Worm (Caenorhabditis elegans): Measurements from ENCODE around the gene cmtr-1.

cmtr-1 gene

DNA sequence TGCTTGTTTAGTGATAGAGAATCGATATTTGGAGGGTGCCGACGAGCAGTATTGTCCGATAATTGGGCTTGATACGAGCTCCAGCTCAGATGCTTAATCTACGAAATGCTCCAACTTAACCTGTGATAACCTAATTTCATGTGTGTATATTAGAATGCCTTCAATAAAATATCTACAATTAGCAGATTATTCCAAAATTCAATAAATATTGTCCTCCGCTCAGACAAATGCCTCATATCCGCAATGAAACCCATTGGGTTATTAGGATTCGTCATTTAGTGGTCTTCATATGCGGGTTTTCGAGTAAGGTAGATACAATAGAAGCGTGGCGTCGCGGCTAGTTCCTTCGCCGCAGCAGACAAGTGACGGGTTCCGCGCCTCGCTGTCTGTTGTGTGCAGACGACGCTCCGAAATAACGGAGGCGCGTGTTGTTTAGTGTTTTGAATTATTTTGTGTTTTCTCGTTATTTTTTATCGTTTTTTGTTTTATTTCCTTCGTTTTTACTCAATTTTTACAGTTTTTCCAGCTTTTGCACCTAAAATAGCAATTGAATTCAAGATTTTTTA lies at the start of gene cmtr-1:
Gene cmtr-1, plus strand, starts transcription at position 516 of the 566 bp plus-strand sequence.
- peak; percentile 36 for TF ChIP-seq ets-4 (tag; optimal IDR thresholded peaks at IDR 0.05)
- TF ChIP-seq unc-55 (GFP tag; optimal IDR thresholded peaks at IDR 0.05) = peak; percentile 62
- peak; percentile 14 for TF ChIP-seq C08G9.2 (tag; optimal IDR thresholded peaks at IDR 0.05)
- TF ChIP-seq fkh-6 (tag; optimal IDR thresholded peaks at IDR 0.05) = no peak
- peak; percentile 72 for TF ChIP-seq rnt-1 (tag; optimal IDR thresholded peaks at IDR 0.05)
- TF ChIP-seq sox-2 (GFP tag; IDR thresholded peaks at IDR 0.05) = no peak
- peak; percentile 78 for TF ChIP-seq nfya-1 (tag; optimal IDR thresholded peaks at IDR 0.05)
- TF ChIP-seq ceh-18 (tag; optimal IDR thresholded peaks at IDR 0.05) = peak; percentile 82
- TF ChIP-seq eyg-1 (tag; optimal IDR thresholded peaks at IDR 0.05) = no peak
- TF ChIP-seq K09A11.1 (tag; optimal IDR thresholded peaks at IDR 0.05; ENCODE audit: insufficient read depth) = peak; percentile 4
- TF ChIP-seq tbx-7 (tag; optimal IDR thresholded peaks at IDR 0.05) = no peak
- no peak for TF ChIP-seq pha-2 (tag; optimal IDR thresholded peaks at IDR 0.05)
- peak; percentile 8 for TF ChIP-seq Y22D7AL.16 (tag; optimal IDR thresholded peaks at IDR 0.05)
- no peak for TF ChIP-seq lin-11 (tag; optimal IDR thresholded peaks at IDR 0.05)
- no peak for TF ChIP-seq unc-3 (GFP tag; conservative IDR thresholded peaks at IDR 0.05)
- peak; percentile 39 for TF ChIP-seq unc-3 (tag; optimal IDR thresholded peaks at IDR 0.05)
- peak; percentile 96 for TF ChIP-seq ztf-16 (tag; optimal IDR thresholded peaks at IDR 0.05)
- peak; percentile 62 for TF ChIP-seq tbx-2 (tag; optimal IDR thresholded peaks at IDR 0.05)
- peak; percentile 12 for TF ChIP-seq T23F11.4 (GFP tag; optimal IDR thresholded peaks at IDR 0.05)
- peak; percentile 47 for TF ChIP-seq unc-42 (tag; optimal IDR thresholded peaks at IDR 0.05)
- TF ChIP-seq elt-2 (tag; optimal IDR thresholded peaks at IDR 0.05) = peak; percentile 59
- no peak for TF ChIP-seq hlh-6 (tag; optimal IDR thresholded peaks at IDR 0.05)
- TF ChIP-seq dmd-4 (tag; optimal IDR thresholded peaks at IDR 0.05; ENCODE audit: borderline replicate concordance) = no peak
- TF ChIP-seq ref-2 (tag; optimal IDR thresholded peaks at IDR 0.05) = peak; percentile 77
- TF ChIP-seq ama-1 (optimal IDR thresholded peaks at IDR 0.05) = peak; percentile 90
- TF ChIP-seq ceh-9 (tag; optimal IDR thresholded peaks at IDR 0.05) = no peak
- TF ChIP-seq dve-1 (tag; optimal IDR thresholded peaks at IDR 0.05) = peak; percentile 78
- TF ChIP-seq hlh-30 (tag; optimal IDR thresholded peaks at IDR 0.05; ENCODE audit: insufficient read depth) = peak; percentile 69
- no peak for TF ChIP-seq unc-86 (tag; optimal IDR thresholded peaks at IDR 0.05)
- peak; percentile 43 for TF ChIP-seq ceh-34 (tag; optimal IDR thresholded peaks at IDR 0.05)
- peak; percentile 48 for TF ChIP-seq ceh-31 (tag; optimal IDR thresholded peaks at IDR 0.05)
- peak; percentile 74 for TF ChIP-seq pax-1 (tag; optimal IDR thresholded peaks at IDR 0.05)
- TF ChIP-seq pros-1 (tag; optimal IDR thresholded peaks at IDR 0.05) = peak; percentile 63
- no peak for TF ChIP-seq ceh-48 (tag; optimal IDR thresholded peaks at IDR 0.05)
- TF ChIP-seq madf-2 (tag; optimal IDR thresholded peaks at IDR 0.05) = peak; percentile 68

DNA sequence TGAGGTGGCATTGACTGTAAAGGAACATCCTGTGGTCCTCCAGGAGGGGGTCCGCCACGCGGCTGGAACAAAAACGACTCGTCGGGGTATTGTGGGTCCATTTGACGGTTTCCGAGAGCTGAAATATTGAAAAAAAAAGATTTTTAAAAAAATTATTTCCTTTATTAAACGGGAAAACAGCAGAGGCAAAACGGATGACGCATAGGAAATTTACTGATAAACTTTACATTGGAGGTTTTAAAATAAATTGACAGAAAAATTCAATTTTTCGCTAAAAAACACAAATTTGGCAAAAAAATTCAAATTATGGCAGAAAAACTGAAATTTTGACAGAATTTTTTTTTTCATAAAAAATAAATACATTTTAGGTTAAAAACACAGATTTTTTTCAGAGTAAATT lies 42.0 kb upstream of the cmtr-1 start, which contains the start of gene Y53F4B.5:
Gene Y53F4B.5, minus strand, starts transcription at position 101 of the 400 bp plus-strand sequence.
- TF ChIP-seq unc-86 (tag; optimal IDR thresholded peaks at IDR 0.05) (no peak), F13H6.1 (tag; optimal IDR thresholded peaks at IDR 0.05) (no peak), syd-9 (tag; optimal IDR thresholded peaks at IDR 0.05) (no peak), nhr-11 (tag; optimal IDR thresholded peaks at IDR 0.05) (no peak), pat-9 (tag; optimal IDR thresholded peaks at IDR 0.05) (no peak), zip-5 (tag; optimal IDR thresholded peaks at IDR 0.05) (no peak), T23F11.4 (GFP tag; optimal IDR thresholded peaks at IDR 0.05) (no peak), odd-2 (tag; optimal IDR thresholded peaks at IDR 0.05) (no peak), unc-3 (GFP tag; conservative IDR thresholded peaks at IDR 0.05) (no peak), unc-3 (tag; optimal IDR thresholded peaks at IDR 0.05) (no peak), ama-1 (optimal IDR thresholded peaks at IDR 0.05) (no peak), nfya-1 (tag; optimal IDR thresholded peaks at IDR 0.05) (no peak), rnt-1 (tag; optimal IDR thresholded peaks at IDR 0.05) (no peak), K02D7.2 (tag; optimal IDR thresholded peaks at IDR 0.05) (no peak), pax-1 (tag; optimal IDR thresholded peaks at IDR 0.05) (no peak), ceh-19 (GFP tag; optimal IDR thresholded peaks at IDR 0.05) (no peak)
